Worm (Caenorhabditis elegans) whole organism, early embryonic: ENCODE results near the gene clec-37.

Source experiments
- B0310.2 ChIP-seq: sonication (generic microtip); optimal IDR thresholded peaks from 2 replicates; lab custom pipeline; 2016; ENCODE audit warnings: mild to moderate bottlenecking, missing genetic modification characterization, missing compliant biosample characterization
- F13C5.2 ChIP-seq: sonication (generic microtip); optimal IDR thresholded peaks from 2 replicates; lab custom pipeline; 2017; ENCODE audit warnings: mild to moderate bottlenecking, missing genetic modification characterization, inconsistent platforms, missing compliant biosample characterization
- ama-1 ChIP-seq: fragments of 150-350 bp; optimal IDR thresholded peaks from 2 replicates; lab custom pipeline; 2014
- ceh-36 ChIP-seq: sonication (generic microtip); optimal IDR thresholded peaks from 2 replicates; lab custom pipeline; 2016; ENCODE audit warnings: missing genetic modification characterization, inconsistent platforms, missing compliant biosample characterization
- ets-7 ChIP-seq: sonication (generic microtip); optimal IDR thresholded peaks from 2 replicates; lab custom pipeline; 2016; ENCODE audit warnings: missing genotype, missing genetic modification characterization, missing compliant biosample characterization
- flt-1 ChIP-seq: fragments of 200-800 bp; sonication (Bioruptor generic); IDR thresholded peaks from 2 replicates; pipeline ENCODE4 v1.3.6; 2022; ENCODE audit warnings: missing genetic modification characterization, missing compliant biosample characterization
- hmbx-1 ChIP-seq: sonication (generic microtip); optimal IDR thresholded peaks from 2 replicates; lab custom pipeline; 2016; ENCODE audit warnings: mild to moderate bottlenecking, missing genetic modification characterization, missing compliant biosample characterization
- hmg-4 ChIP-seq: fragments of 200-800 bp; sonication (Bioruptor generic); optimal IDR thresholded peaks from 2 replicates; lab custom pipeline; 2018; ENCODE audit warnings: mild to moderate bottlenecking, missing genetic modification characterization, missing compliant biosample characterization
- pes-1 ChIP-seq: fragments of 200-800 bp; sonication (Bioruptor generic); IDR thresholded peaks from 2 replicates; pipeline ENCODE4 v1.3.6; 2022; ENCODE audit warnings: missing genetic modification reagents, missing genetic modification characterization, missing compliant biosample characterization
- scrt-1 ChIP-seq: fragments of 200-800 bp; sonication (Bioruptor generic); IDR thresholded peaks from 2 replicates; pipeline ENCODE4 v1.3.6; 2022; ENCODE audit warnings: missing genetic modification characterization, missing compliant biosample characterization
- sea-1 ChIP-seq: fragments of 200-800 bp; sonication (Bioruptor generic); conservative IDR thresholded peaks from 2 replicates; pipeline ENCODE4 v1.3.6; 2022; ENCODE audit warnings: missing genetic modification characterization, missing compliant biosample characterization
- tbx-11 ChIP-seq: fragments of 200-800 bp; sonication (Bioruptor generic); IDR thresholded peaks from 2 replicates; pipeline ENCODE4 v1.3.6; 2022; ENCODE audit warnings: missing genetic modification characterization, missing compliant biosample characterization
- tra-4 ChIP-seq: sonication (generic microtip); optimal IDR thresholded peaks from 2 replicates; lab custom pipeline; 2017; ENCODE audit warnings: missing genetic modification characterization, missing compliant biosample characterization

DNA sequence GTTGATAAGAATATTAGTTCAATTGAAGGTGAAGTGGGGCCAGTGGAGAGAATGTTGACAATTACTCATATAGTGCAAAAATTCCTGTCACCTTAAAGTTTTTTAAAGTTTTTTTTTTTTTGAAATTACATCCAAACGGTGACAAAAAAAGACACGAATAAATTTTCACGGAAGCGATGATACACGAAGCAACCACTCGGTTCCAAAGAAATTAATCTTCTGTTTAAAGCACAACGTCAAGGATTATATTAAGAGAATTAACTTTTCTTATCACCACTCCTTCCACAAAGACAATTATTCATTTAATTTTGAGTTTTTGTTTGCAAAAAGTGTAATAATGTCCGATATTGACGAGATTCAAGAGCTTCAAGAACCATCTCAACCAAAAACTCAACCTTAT, 13.5 kb upstream of the clec-37 start, which contains the start of gene clec-28:
- TF ChIP-seq ets-7 (tag; lab: Kevin White, UChicago) (no peak), flt-1 (GFP tag; lab: Robert Waterston, UW) (no peak), ama-1 (lab: Kevin White, UChicago) (no peak), pes-1 (GFP tag; lab: Robert Waterston, UW) (no peak), tra-4 (no peak), ceh-36 (tag; lab: Kevin White, UChicago) (no peak), scrt-1 (GFP tag; lab: Robert Waterston, UW) (no peak), hmg-4 (GFP tag; lab: Kevin White, UChicago) (no peak), B0310.2 (tag; lab: Kevin White, UChicago) (no peak), sea-1 (no peak), F13C5.2 (no peak), hmbx-1 (tag; lab: Kevin White, UChicago) (no peak), tbx-11 (GFP tag; lab: Robert Waterston, UW) (no peak)
